5 fruit fly cellular contexts compared by ENCODE assay signal in the genomic region with DNA sequence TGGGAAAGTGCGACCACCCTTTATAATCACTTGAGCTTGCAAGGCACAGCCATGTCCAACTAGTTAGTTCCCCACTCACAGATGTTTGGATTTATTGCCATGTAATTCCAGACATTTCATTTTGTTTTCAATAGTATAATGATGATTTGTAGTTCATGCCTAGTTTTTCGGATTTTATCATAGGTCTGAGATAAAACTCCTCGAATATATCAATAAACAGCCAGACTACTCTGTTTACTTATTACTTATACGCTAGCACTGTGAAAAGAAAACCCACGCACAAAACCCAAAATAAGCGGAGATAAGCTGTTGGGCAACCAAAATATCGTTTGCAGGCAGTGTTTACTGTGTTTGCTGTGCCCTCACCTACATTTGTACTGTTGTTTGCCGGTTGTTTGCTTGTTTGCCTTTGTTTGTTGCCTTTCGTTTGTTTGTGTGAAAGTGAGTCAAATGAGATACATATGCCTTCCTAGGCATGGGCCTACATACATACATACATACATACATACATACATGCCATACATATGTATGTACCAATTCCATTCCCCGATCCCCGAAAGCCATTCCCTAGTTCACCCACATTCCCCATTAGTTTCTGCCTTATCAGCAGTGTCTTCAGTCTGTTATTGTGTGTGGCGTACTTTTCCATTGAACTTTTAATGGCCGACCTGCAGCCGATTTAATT.
TF ChIP-seq lines count a peak whose summit lies in the region.

No protein-coding gene starts in this region.

- TF ChIP-seq CTCF in whole organism, embryonic (GFP tag; optimal IDR thresholded peaks at IDR 0.05; lab: Kevin White, UChicago): no peak

TF ChIP-seq in whole organism, adult, 20 proteins besides CTCF, POLR2A, EP300 and RAD21 (continues in another document):
- TF ChIP-seq bab1 (GFP tag; optimal IDR thresholded peaks at IDR 0.05; lab: Kevin White, UChicago) (no peak), CG11617 (GFP tag; optimal IDR thresholded peaks at IDR 0.05; lab: Kevin White, UChicago) (no peak), CG12768 (GFP tag; optimal IDR thresholded peaks at IDR 0.05; lab: Kevin White, UChicago) (peak; percentile 24), CG14711 (tag; optimal IDR thresholded peaks at IDR 0.05; lab: Kevin White, UChicago) (peak; percentile 46), Clk (GFP tag; optimal IDR thresholded peaks at IDR 0.05; lab: Kevin White, UChicago) (no peak), CG5204 (GFP tag; optimal IDR thresholded peaks at IDR 0.05; lab: Kevin White, UChicago) (no peak), toe (GFP tag; optimal IDR thresholded peaks at IDR 0.05; lab: Kevin White, UChicago) (no peak), tj (GFP tag; optimal IDR thresholded peaks at IDR 0.05; lab: Kevin White, UChicago) (peak; percentile 87), CG33017 (tag; optimal IDR thresholded peaks at IDR 0.05; lab: Kevin White, UChicago) (no peak), ovo (GFP tag; optimal IDR thresholded peaks at IDR 0.05; lab: Kevin White, UChicago) (no peak), CG1620 (GFP tag; optimal IDR thresholded peaks at IDR 0.05; lab: Kevin White, UChicago) (no peak), cic (GFP tag; optimal IDR thresholded peaks at IDR 0.05; lab: Kevin White, UChicago) (no peak), cnc (optimal IDR thresholded peaks at IDR 0.05; lab: Kevin White, UChicago) (no peak), Crg-1 (GFP tag; optimal IDR thresholded peaks at IDR 0.05; lab: Kevin White, UChicago) (no peak), CG7045 (GFP tag; optimal IDR thresholded peaks at IDR 0.05; lab: Kevin White, UChicago) (no peak), CG7101 (tag; optimal IDR thresholded peaks at IDR 0.05; lab: Kevin White, UChicago) (peak; percentile 39), kay (GFP tag; lab: Kevin White, UChicago; ENCODE audit: borderline replicate concordance) (peak; percentile 72)

TF ChIP-seq in whole organism, embryonic, 481 proteins besides CTCF, POLR2A, EP300 and RAD21 (continues in another document):
- TF ChIP-seq CG2202 (tag; optimal IDR thresholded peaks at IDR 0.05; lab: Kevin White, UChicago): peak; percentile 92
- TF ChIP-seq hkb (optimal IDR thresholded peaks at IDR 0.05; lab: Kevin White, UChicago): no peak
- peak; percentile 65 for TF ChIP-seq hkb (GFP tag; IDR thresholded peaks at IDR 0.05; lab: Robert Waterston, UW)
- peak; percentile 34 for TF ChIP-seq CG9817 (tag; optimal IDR thresholded peaks at IDR 0.05; lab: Kevin White, UChicago)
- TF ChIP-seq E2f2 (GFP tag; IDR thresholded peaks at IDR 0.05; lab: Robert Waterston, UW): no peak; the same call in 1 of the 2 replicates
- TF ChIP-seq Meics (GFP tag; optimal IDR thresholded peaks at IDR 0.05; lab: Kevin White, UChicago): peak; percentile 55
- TF ChIP-seq trem (tag; optimal IDR thresholded peaks at IDR 0.05; lab: Kevin White, UChicago): peak; percentile 52
- TF ChIP-seq zen (tag; optimal IDR thresholded peaks at IDR 0.05; lab: Kevin White, UChicago): peak; percentile 83
- TF ChIP-seq sd (tag; optimal IDR thresholded peaks at IDR 0.05; lab: Kevin White, UChicago): peak; percentile 86
- TF ChIP-seq CG13296 (GFP tag; optimal IDR thresholded peaks at IDR 0.05; lab: Kevin White, UChicago): peak; percentile 65
- TF ChIP-seq CG30020 (tag; optimal IDR thresholded peaks at IDR 0.05; lab: Kevin White, UChicago): no peak
- TF ChIP-seq Stat92E (GFP tag; optimal IDR thresholded peaks at IDR 0.05; lab: Kevin White, UChicago): no peak
- TF ChIP-seq Hr78 (GFP tag; optimal IDR thresholded peaks at IDR 0.05; lab: Kevin White, UChicago): peak in 1 of 2 experiments; percentile 96
- TF ChIP-seq CG4730 (GFP tag; IDR thresholded peaks at IDR 0.05; lab: Robert Waterston, UW): peak; percentile 49; the same call in 1 of the 2 replicates
- peak; percentile 90 for TF ChIP-seq crol (GFP tag; IDR thresholded peaks at IDR 0.05; lab: Robert Waterston, UW)
- TF ChIP-seq abd-A (tag; optimal IDR thresholded peaks at IDR 0.05; lab: Kevin White, UChicago): peak; percentile 79
- TF ChIP-seq btn (GFP tag; optimal IDR thresholded peaks at IDR 0.05; lab: Kevin White, UChicago): peak; percentile 60

TF ChIP-seq in whole organism, prepupa, 60 proteins besides CTCF, POLR2A, EP300 and RAD21 (continues in another document):
- peak; percentile 37 for TF ChIP-seq lz (GFP tag; optimal IDR thresholded peaks at IDR 0.05; lab: Kevin White, UChicago)
- TF ChIP-seq CG6792 (GFP tag; optimal IDR thresholded peaks at IDR 0.05; lab: Kevin White, UChicago): peak; percentile 23
- TF ChIP-seq pdm3 (GFP tag; optimal IDR thresholded peaks at IDR 0.05; lab: Kevin White, UChicago): peak; percentile 31
- no peak for TF ChIP-seq Blimp-1 (GFP tag; optimal IDR thresholded peaks at IDR 0.05; lab: Kevin White, UChicago)
- TF ChIP-seq CG10631 (GFP tag; optimal IDR thresholded peaks at IDR 0.05; lab: Kevin White, UChicago): peak; percentile 26
- peak; percentile 20 for TF ChIP-seq vri (GFP tag; optimal IDR thresholded peaks at IDR 0.05; lab: Kevin White, UChicago)
- TF ChIP-seq CG31627 (GFP tag; optimal IDR thresholded peaks at IDR 0.05; lab: Kevin White, UChicago): peak; percentile 15
- TF ChIP-seq CG4318 (GFP tag; optimal IDR thresholded peaks at IDR 0.05; lab: Kevin White, UChicago): no peak
- TF ChIP-seq CG3919 (GFP tag; optimal IDR thresholded peaks at IDR 0.05; lab: Kevin White, UChicago): peak; percentile 31
- TF ChIP-seq Hr39 (GFP tag; optimal IDR thresholded peaks at IDR 0.05; lab: Kevin White, UChicago): peak; percentile 18
- no peak for TF ChIP-seq CG16779 (tag; optimal IDR thresholded peaks at IDR 0.05; lab: Kevin White, UChicago)
- peak in 1 of 2 experiments; percentile 16 for TF ChIP-seq salr (GFP tag; optimal IDR thresholded peaks at IDR 0.05; lab: Kevin White, UChicago)
- TF ChIP-seq eg (GFP tag; IDR thresholded peaks at IDR 0.05; lab: Robert Waterston, UW): no peak
- no peak for TF ChIP-seq CG8319 (GFP tag; optimal IDR thresholded peaks at IDR 0.05; lab: Kevin White, UChicago)
- TF ChIP-seq dsx (GFP tag; optimal IDR thresholded peaks at IDR 0.05; lab: Kevin White, UChicago; ENCODE audit: poor library complexity, severe bottlenecking): no peak
- TF ChIP-seq fd85E (GFP tag; optimal IDR thresholded peaks at IDR 0.05; lab: Kevin White, UChicago): no peak
- TF ChIP-seq Hr4 (GFP tag; optimal IDR thresholded peaks at IDR 0.05; lab: Kevin White, UChicago): peak; percentile 53

TF ChIP-seq in whole organism, pupa, 21 proteins besides CTCF, POLR2A, EP300 and RAD21 (continues in another document):
- TF ChIP-seq gl (tag; optimal IDR thresholded peaks at IDR 0.05; lab: Kevin White, UChicago) (no peak), Pif1A (GFP tag; optimal IDR thresholded peaks at IDR 0.05; lab: Kevin White, UChicago) (no peak), EcR (GFP tag; optimal IDR thresholded peaks at IDR 0.05; lab: Kevin White, UChicago) (peak; percentile 69), fd96Ca (GFP tag; IDR thresholded peaks at IDR 0.05; lab: Robert Waterston, UW) (no peak), Snoo (tag; optimal IDR thresholded peaks at IDR 0.05; lab: Kevin White, UChicago) (no peak), CG8301 (tag; optimal IDR thresholded peaks at IDR 0.05; lab: Kevin White, UChicago) (peak; percentile 36), CG34367 (tag; optimal IDR thresholded peaks at IDR 0.05; lab: Kevin White, UChicago) (peak; percentile 7), CG10348 (GFP tag; IDR thresholded peaks at IDR 0.05; lab: Robert Waterston, UW) (no peak), D1 (tag; optimal IDR thresholded peaks at IDR 0.05; lab: Kevin White, UChicago) (no peak), CG17806 (tag; optimal IDR thresholded peaks at IDR 0.05; lab: Kevin White, UChicago) (peak; percentile 36), CG14655 (GFP tag; optimal IDR thresholded peaks at IDR 0.05; lab: Kevin White, UChicago) (peak; percentile 51), Pif1B (GFP tag; optimal IDR thresholded peaks at IDR 0.05; lab: Kevin White, UChicago) (no peak), CG8159 (tag; optimal IDR thresholded peaks at IDR 0.05; lab: Kevin White, UChicago) (peak; percentile 36), CG12605 (GFP tag; IDR thresholded peaks at IDR 0.05; lab: Robert Waterston, UW) (no peak), rn (GFP tag; IDR thresholded peaks at IDR 0.05; lab: Robert Waterston, UW) (no peak), Ets98B (GFP tag; IDR thresholded peaks at IDR 0.05; lab: Robert Waterston, UW) (peak; percentile 41), CG9948 (tag; optimal IDR thresholded peaks at IDR 0.05; lab: Kevin White, UChicago) (peak; percentile 33), CG15710 (tag; optimal IDR thresholded peaks at IDR 0.05; lab: Kevin White, UChicago) (peak; percentile 38), CG4496 (GFP tag; IDR thresholded peaks at IDR 0.05; lab: Robert Waterston, UW) (no peak), CG13204 (GFP tag; optimal IDR thresholded peaks at IDR 0.05; lab: Kevin White, UChicago) (no peak)

TF ChIP-seq in whole organism, wandering third instar larva, 38 proteins besides CTCF, POLR2A, EP300 and RAD21 (continues in another document):
- TF ChIP-seq fru (GFP tag; optimal IDR thresholded peaks at IDR 0.05; lab: Kevin White, UChicago) (peak; percentile 61), CG32264 (GFP tag; optimal IDR thresholded peaks at IDR 0.05; lab: Kevin White, UChicago) (no peak), Mio (GFP tag; optimal IDR thresholded peaks at IDR 0.05; lab: Kevin White, UChicago) (no peak), Dfd (GFP tag; optimal IDR thresholded peaks at IDR 0.05; lab: Kevin White, UChicago) (no peak), Hr78 (GFP tag; optimal IDR thresholded peaks at IDR 0.05; lab: Kevin White, UChicago) (no peak), Sp1 (GFP tag; optimal IDR thresholded peaks at IDR 0.05; lab: Kevin White, UChicago) (peak; percentile 40), foxo (GFP tag; optimal IDR thresholded peaks at IDR 0.05; lab: Kevin White, UChicago) (peak in 1 of 2 experiments; percentile 9), pan (optimal IDR thresholded peaks at IDR 0.05; lab: Kevin White, UChicago) (no peak), woc (GFP tag; optimal IDR thresholded peaks at IDR 0.05; lab: Kevin White, UChicago) (no peak), Hnf4 (GFP tag; optimal IDR thresholded peaks at IDR 0.05; lab: Kevin White, UChicago) (no peak), rgr (GFP tag; optimal IDR thresholded peaks at IDR 0.05; lab: Kevin White, UChicago) (no peak), Jra (GFP tag; optimal IDR thresholded peaks at IDR 0.05; lab: Kevin White, UChicago) (no peak), jim (GFP tag; optimal IDR thresholded peaks at IDR 0.05; lab: Kevin White, UChicago) (no peak), dsf (GFP tag; optimal IDR thresholded peaks at IDR 0.05; lab: Kevin White, UChicago; ENCODE audit: borderline replicate concordance) (no peak), GATAd (GFP tag; optimal IDR thresholded peaks at IDR 0.05; lab: Kevin White, UChicago) (no peak), brk (GFP tag; optimal IDR thresholded peaks at IDR 0.05; lab: Kevin White, UChicago) (no peak), sv (GFP tag; optimal IDR thresholded peaks at IDR 0.05; lab: Kevin White, UChicago) (no peak), lola (GFP tag; optimal IDR thresholded peaks at IDR 0.05; lab: Kevin White, UChicago) (no peak), CG9705 (GFP tag; optimal IDR thresholded peaks at IDR 0.05; lab: Kevin White, UChicago) (no peak), Abd-B (GFP tag; optimal IDR thresholded peaks at IDR 0.05; lab: Kevin White, UChicago) (no peak), h (GFP tag; optimal IDR thresholded peaks at IDR 0.05; lab: Kevin White, UChicago) (peak; percentile 69), ey (GFP tag; optimal IDR thresholded peaks at IDR 0.05; lab: Kevin White, UChicago) (peak; percentile 3)
